Worm (Caenorhabditis elegans) whole organism, young adult: Measurements from ENCODE around the gene twk-5.

Experiments
- B0261.1 ChIP-seq: sonication (generic microtip); optimal IDR thresholded peaks from 2 replicates; lab custom pipeline; 2016; ENCODE audit warnings: mild to moderate bottlenecking, missing genetic modification characterization, moderate library complexity, missing compliant biosample characterization
- B0336.3 ChIP-seq: fragments of 200-800 bp; sonication (Bioruptor generic); IDR thresholded peaks from 2 replicates; pipeline ENCODE4 v1.3.6; 2022; ENCODE audit warnings: missing genetic modification characterization, missing compliant biosample characterization
- C17E4.6 ChIP-seq: fragments of 200-800 bp; sonication (Bioruptor generic); IDR thresholded peaks from 2 replicates; pipeline ENCODE4 v1.3.6; 2022; ENCODE audit warnings: missing genetic modification reagents, missing genetic modification characterization, missing compliant biosample characterization
- D2030.7 ChIP-seq: fragments of 200-800 bp; sonication (Bioruptor generic); IDR thresholded peaks from 2 replicates; pipeline ENCODE4 v1.3.6; 2022; ENCODE audit warnings: missing genetic modification reagents, missing genetic modification characterization, missing compliant biosample characterization
- F10E7.11 ChIP-seq: sonication (generic microtip); optimal IDR thresholded peaks from 2 replicates; lab custom pipeline; 2017; ENCODE audit warnings: mild to moderate bottlenecking, missing genetic modification characterization, moderate library complexity, missing compliant biosample characterization
- F33H1.4 ChIP-seq: fragments of 200-800 bp; sonication (Bioruptor generic); IDR thresholded peaks from 2 replicates; pipeline ENCODE4 v1.3.6; 2022; ENCODE audit warnings: missing genetic modification reagents, missing genetic modification characterization, missing compliant biosample characterization
- F37B4.10 ChIP-seq: fragments of 200-800 bp; sonication (Bioruptor generic); IDR thresholded peaks from 2 replicates; pipeline ENCODE4 v1.3.6; 2022; ENCODE audit warnings: missing genetic modification characterization, missing compliant biosample characterization
- F57C9.4 ChIP-seq: sonication (generic microtip); optimal IDR thresholded peaks from 2 replicates; lab custom pipeline; 2017; ENCODE audit warnings: mild to moderate bottlenecking, missing genetic modification characterization, missing compliant biosample characterization
- T26A5.8 ChIP-seq: sonication (generic microtip); optimal IDR thresholded peaks from 2 replicates; lab custom pipeline; 2016; ENCODE audit warnings: missing genetic modification characterization, missing compliant biosample characterization
- Y53G8AR.9 ChIP-seq: fragments of 200-800 bp; sonication (Bioruptor generic); conservative IDR thresholded peaks from 2 replicates; pipeline ENCODE4 v1.3.6; 2022; ENCODE audit warnings: missing genetic modification reagents, missing genetic modification characterization, missing compliant biosample characterization
- Y56A3A.18 ChIP-seq: fragments of 200-800 bp; sonication (Bioruptor generic); IDR thresholded peaks from 2 replicates; pipeline ENCODE4 v1.3.6; 2022; ENCODE audit warnings: missing genetic modification reagents, missing genetic modification characterization, missing compliant biosample characterization
- Y67H2A.10 ChIP-seq: fragments of 200-800 bp; sonication (Bioruptor generic); conservative IDR thresholded peaks from 2 replicates; pipeline ENCODE4 v1.3.6; 2022; ENCODE audit warnings: missing genetic modification reagents, missing genetic modification characterization, missing compliant biosample characterization
- aptf-3 ChIP-seq: fragments of 200-800 bp; sonication (Bioruptor generic); IDR thresholded peaks from 2 replicates; pipeline ENCODE4 v1.3.6; 2022; ENCODE audit warnings: missing genetic modification characterization, missing compliant biosample characterization
- attf-3 ChIP-seq: fragments of 200-800 bp; sonication (Bioruptor generic); conservative IDR thresholded peaks from 2 replicates; pipeline ENCODE4 v1.3.6; 2022; ENCODE audit warnings: missing genetic modification reagents, missing genetic modification characterization, missing compliant biosample characterization
- attf-5 ChIP-seq: fragments of 200-800 bp; sonication (Bioruptor generic); optimal IDR thresholded peaks from 2 replicates; lab custom pipeline; 2018; ENCODE audit warnings: mild to moderate bottlenecking, missing genetic modification characterization, missing compliant biosample characterization
- ccch-3 ChIP-seq: fragments of 200-800 bp; sonication (Bioruptor generic); optimal IDR thresholded peaks from 2 replicates; lab custom pipeline; 2018; ENCODE audit warnings: mild to moderate bottlenecking, missing genetic modification characterization, missing compliant biosample characterization
- cebp-1 ChIP-seq, 2 experiments: fragments of 200-800 bp in 1 of 2; sonication (Bioruptor generic) in 1 of 2; sonication (generic microtip) in 1 of 2; IDR thresholded peaks in 1 of 2; optimal IDR thresholded peaks in 1 of 2; 2 replicates each; pipeline versions ENCODE4 v1.3.6 to Lab custom; 2017 to 2022; ENCODE audit warnings: missing compliant biosample characterization in 2 of 2, missing genetic modification characterization in 2 of 2, mild to moderate bottlenecking in 1 of 2, missing genetic modification reagents in 1 of 2, moderate library complexity in 1 of 2
- dox-1 ChIP-seq: fragments of 200-800 bp; sonication (Bioruptor generic); IDR thresholded peaks from 2 replicates; pipeline ENCODE4 v1.3.6; 2022; ENCODE audit warnings: missing genetic modification reagents, missing genetic modification characterization, missing compliant biosample characterization
- egl-18 ChIP-seq: fragments of 200-800 bp; sonication (Bioruptor generic); IDR thresholded peaks from 2 replicates; pipeline ENCODE4 v1.3.6; 2022; ENCODE audit warnings: missing genetic modification reagents, missing genetic modification characterization, missing compliant biosample characterization
- ets-4 ChIP-seq: fragments of 200-800 bp; sonication (Bioruptor generic); optimal IDR thresholded peaks from 2 replicates; lab custom pipeline; 2018; ENCODE audit warnings: mild to moderate bottlenecking, missing genetic modification characterization, missing compliant biosample characterization
- fkh-3 ChIP-seq: sonication (generic microtip); optimal IDR thresholded peaks from 2 replicates; lab custom pipeline; 2016; ENCODE audit warnings: mild to moderate bottlenecking, missing genetic modification characterization, missing compliant biosample characterization
- him-1 ChIP-seq: sonication (generic microtip); optimal IDR thresholded peaks from 2 replicates; lab custom pipeline; 2016; ENCODE audit warnings: missing genotype, missing genetic modification reagents, missing genetic modification characterization, missing compliant biosample characterization
- hlh-26 ChIP-seq: fragments of 200-800 bp; sonication (Bioruptor generic); conservative IDR thresholded peaks from 2 replicates; pipeline ENCODE4 v1.3.6; 2022; ENCODE audit warnings: missing genetic modification reagents, missing genetic modification characterization, missing compliant biosample characterization
- hsf-1 ChIP-seq: fragments of 200-800 bp; sonication (Bioruptor generic); IDR thresholded peaks from 2 replicates; pipeline ENCODE4 v1.3.6; 2022; ENCODE audit warnings: missing genetic modification reagents, missing genetic modification characterization, missing compliant biosample characterization
- lag-1 ChIP-seq: fragments of 200-800 bp; sonication (Bioruptor generic); IDR thresholded peaks from 2 replicates; pipeline ENCODE4 v1.3.6; 2022; ENCODE audit warnings: missing genetic modification reagents, missing genetic modification characterization, missing compliant biosample characterization
- lin-26 ChIP-seq: fragments of 200-800 bp; sonication (Bioruptor generic); IDR thresholded peaks from 2 replicates; pipeline ENCODE4 v1.3.6; 2022; ENCODE audit warnings: missing genetic modification reagents, missing genetic modification characterization, missing compliant biosample characterization
- lin-35 ChIP-seq, 3 experiments: fragments of 150-350 bp in 2 of 3; sonication (generic microtip) in 1 of 3; optimal IDR thresholded peaks; 2 replicates each; lab custom pipeline; 2014 to 2018; ENCODE audit warnings: missing biosample characterization in 3 of 3, missing genetic modification characterization in 3 of 3, missing genetic modification reagents in 3 of 3
- lin-54 ChIP-seq: fragments of 200-800 bp; sonication (Bioruptor generic); optimal IDR thresholded peaks from 2 replicates; lab custom pipeline; 2018; ENCODE audit warnings: mild to moderate bottlenecking, missing genetic modification characterization, missing compliant biosample characterization
- lsy-27 ChIP-seq: sonication (generic microtip); optimal IDR thresholded peaks from 2 replicates; lab custom pipeline; 2017; ENCODE audit warnings: missing genetic modification characterization, mild to moderate bottlenecking, missing compliant biosample characterization, antibody characterized with exemption, missing genotype, borderline replicate concordance; ENCODE audit not compliant: insufficient read depth
- madf-3 ChIP-seq: fragments of 200-800 bp; sonication (Bioruptor generic); IDR thresholded peaks from 2 replicates; pipeline ENCODE4 v1.3.6; 2022; ENCODE audit warnings: missing genetic modification reagents, missing genetic modification characterization, missing compliant biosample characterization
- madf-6 ChIP-seq: fragments of 200-800 bp; sonication (Bioruptor generic); IDR thresholded peaks from 2 replicates; pipeline ENCODE4 v1.3.6; 2022; ENCODE audit warnings: missing genetic modification reagents, missing genetic modification characterization, missing compliant biosample characterization
- madf-8 ChIP-seq: fragments of 200-800 bp; sonication (Bioruptor generic); conservative IDR thresholded peaks from 2 replicates; pipeline ENCODE4 v1.3.6; 2022; ENCODE audit warnings: missing genetic modification reagents, missing genetic modification characterization, missing compliant biosample characterization
- mel-28 ChIP-seq: sonication (generic microtip); optimal IDR thresholded peaks from 2 replicates; lab custom pipeline; 2016; ENCODE audit warnings: borderline replicate concordance, mild to moderate bottlenecking, missing genetic modification characterization, missing compliant biosample characterization
- nfya-1 ChIP-seq: sonication (generic microtip); optimal IDR thresholded peaks from 2 replicates; lab custom pipeline; 2017; ENCODE audit warnings: antibody characterized with exemption, missing compliant biosample characterization, missing genetic modification characterization, borderline replicate concordance; ENCODE audit not compliant: insufficient read depth
- nfyb-1 ChIP-seq: fragments of 200-800 bp; sonication (Bioruptor generic); IDR thresholded peaks from 2 replicates; pipeline ENCODE4 v1.3.6; 2022; ENCODE audit warnings: missing genetic modification reagents, missing genetic modification characterization, missing compliant biosample characterization
- nhr-80 ChIP-seq: sonication (generic microtip); optimal IDR thresholded peaks from 2 replicates; lab custom pipeline; 2016; ENCODE audit warnings: missing genetic modification characterization, missing compliant biosample characterization
- nhr-90 ChIP-seq: sonication (generic microtip); optimal IDR thresholded peaks from 2 replicates; lab custom pipeline; 2016; ENCODE audit warnings: missing genotype, mild to moderate bottlenecking, missing genetic modification characterization, missing compliant biosample characterization
- pbrm-1 ChIP-seq: fragments of 200-800 bp; sonication (Bioruptor generic); IDR thresholded peaks from 2 replicates; pipeline ENCODE4 v1.3.6; 2022; ENCODE audit warnings: missing genetic modification reagents, missing genetic modification characterization, missing compliant biosample characterization
- somi-1 ChIP-seq: fragments of 200-800 bp; sonication (Bioruptor generic); optimal IDR thresholded peaks from 2 replicates; lab custom pipeline; 2018; ENCODE audit warnings: mild to moderate bottlenecking, missing genetic modification characterization, missing compliant biosample characterization
- xnd-1 ChIP-seq: sonication (generic microtip); optimal IDR thresholded peaks from 2 replicates; lab custom pipeline; 2016; ENCODE audit warnings: missing genotype, missing genetic modification reagents, missing genetic modification characterization, missing compliant biosample characterization
- ztf-22 ChIP-seq: fragments of 200-800 bp; sonication (Bioruptor generic); optimal IDR thresholded peaks from 2 replicates; lab custom pipeline; 2018; ENCODE audit warnings: mild to moderate bottlenecking, missing genetic modification characterization, moderate library complexity, missing compliant biosample characterization
- ztf-25 ChIP-seq: fragments of 200-800 bp; sonication (Bioruptor generic); IDR thresholded peaks from 2 replicates; pipeline ENCODE4 v1.3.6; 2022; ENCODE audit warnings: missing genetic modification reagents, missing genetic modification characterization, missing compliant biosample characterization
- ztf-26 ChIP-seq: sonication (generic microtip); optimal IDR thresholded peaks from 2 replicates; lab custom pipeline; 2017; ENCODE audit warnings: missing genetic modification characterization, missing compliant biosample characterization
- ztf-28 ChIP-seq: fragments of 200-800 bp; sonication (Bioruptor generic); IDR thresholded peaks from 2 replicates; pipeline ENCODE4 v1.3.6; 2022; ENCODE audit warnings: missing genetic modification reagents, missing genetic modification characterization, missing compliant biosample characterization
- ztf-3 ChIP-seq: fragments of 200-800 bp; sonication (Bioruptor generic); optimal IDR thresholded peaks from 2 replicates; lab custom pipeline; 2018; ENCODE audit warnings: mild to moderate bottlenecking, missing genetic modification characterization, missing compliant biosample characterization

twk-5 gene

DNA sequence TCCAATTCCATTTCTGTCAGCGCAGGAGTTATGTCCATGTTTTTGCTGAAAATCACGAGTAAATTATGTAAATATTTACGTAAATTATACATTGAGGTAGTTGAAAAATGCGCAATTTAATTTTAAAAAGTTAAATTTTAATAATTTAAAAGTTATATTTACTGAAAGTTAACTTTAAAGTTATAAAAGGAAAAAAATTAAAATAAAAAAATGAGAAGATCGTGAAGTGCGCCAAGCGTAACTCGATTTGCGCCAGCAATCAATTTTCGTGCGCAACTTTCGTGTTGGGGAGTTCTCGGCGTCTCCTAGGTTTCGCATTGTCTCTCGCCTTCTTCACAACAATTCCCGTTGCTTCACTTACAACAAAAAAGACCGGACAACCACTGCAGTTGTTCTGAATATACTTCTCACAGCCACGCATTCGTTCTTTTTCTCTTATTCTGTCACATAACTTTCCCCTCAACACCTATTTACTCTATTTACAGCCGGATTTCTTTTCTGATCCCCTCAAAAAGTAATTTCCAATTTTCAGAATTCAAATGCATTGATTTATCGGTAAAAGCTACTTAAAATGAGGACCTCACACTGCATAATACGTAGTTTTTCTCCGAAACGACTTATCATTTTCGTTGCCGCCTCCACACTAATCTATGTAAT, 11.4 kb downstream of the twk-5 start, which contains the start of the genes metl-1 and W02B12.11 (continued):
- no peak for TF ChIP-seq nfya-1
- peak; percentile 72; the same call in 1 of the 2 replicates for TF ChIP-seq Y56A3A.18 (GFP tag; lab: Robert Waterston, UW)
- TF ChIP-seq Y53G8AR.9 (GFP tag; lab: Robert Waterston, UW): peak; percentile 93
- TF ChIP-seq hsf-1 (GFP tag; lab: Robert Waterston, UW): peak; percentile 79
- peak; percentile 75 for TF ChIP-seq F33H1.4 (GFP tag; lab: Robert Waterston, UW)

DNA sequence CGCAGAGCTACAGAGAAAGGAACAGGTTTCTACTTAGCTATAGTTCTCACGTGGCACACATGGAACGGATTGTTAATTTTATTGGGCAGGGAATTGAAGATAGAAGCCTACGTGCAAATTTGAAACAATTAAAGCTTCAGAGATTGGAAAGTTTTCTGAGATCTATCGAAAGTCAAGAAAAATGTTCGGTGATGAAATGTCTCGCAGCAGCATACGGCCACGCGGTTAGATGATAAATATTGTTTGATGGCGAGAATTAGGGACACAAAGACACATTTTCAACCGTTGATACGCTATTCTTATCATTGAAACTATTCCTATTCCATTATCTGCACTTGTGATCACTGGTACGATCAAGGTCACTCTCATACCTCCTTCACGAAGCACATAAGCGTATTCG, 12.6 kb downstream of the twk-5 start:
- TF ChIP-seq egl-18 (GFP tag; lab: Robert Waterston, UW): no peak
- no peak for TF ChIP-seq ztf-3 (GFP tag; lab: Kevin White, UChicago)
- no peak for TF ChIP-seq B0336.3 (GFP tag; lab: Robert Waterston, UW)
- TF ChIP-seq F57C9.4 (tag; lab: Kevin White, UChicago): no peak
- no peak for TF ChIP-seq D2030.7
- TF ChIP-seq fkh-3: no peak
- TF ChIP-seq attf-3 (GFP tag; lab: Robert Waterston, UW): no peak
- TF ChIP-seq him-1 (tag; lab: Kevin White, UChicago): no peak
- TF ChIP-seq madf-6 (GFP tag; lab: Robert Waterston, UW): no peak
- no peak for TF ChIP-seq T26A5.8 (tag; lab: Kevin White, UChicago)
- TF ChIP-seq dox-1 (GFP tag; lab: Robert Waterston, UW): 0 out of 2 replicates have a peak, but pooled peaks have one; percentile 40
- no peak for TF ChIP-seq Y53G8AR.9 (GFP tag; lab: Robert Waterston, UW)
- TF ChIP-seq xnd-1 (tag; lab: Kevin White, UChicago): no peak
- TF ChIP-seq ztf-26 (tag; lab: Kevin White, UChicago): peak; percentile 31
- no peak for TF ChIP-seq ztf-28 (GFP tag; lab: Robert Waterston, UW)
- TF ChIP-seq nhr-80 (tag; lab: Kevin White, UChicago): peak; percentile 89
- no peak for TF ChIP-seq lin-54 (GFP tag; lab: Kevin White, UChicago)
- no peak for TF ChIP-seq nhr-90 (tag; lab: Kevin White, UChicago)
- peak; percentile 55 for TF ChIP-seq attf-5 (GFP tag; lab: Kevin White, UChicago)
- TF ChIP-seq madf-8: no peak
- no peak for TF ChIP-seq lin-35 (GFP tag; optimal IDR thresholded peaks at IDR 0.05; lab: Kevin White, UChicago)
- TF ChIP-seq ets-4 (GFP tag; lab: Kevin White, UChicago): no peak
- TF ChIP-seq C17E4.6 (GFP tag; lab: Robert Waterston, UW): no peak
- no peak for TF ChIP-seq pbrm-1 (GFP tag; lab: Robert Waterston, UW)
- no peak for TF ChIP-seq lsy-27 (tag; lab: Kevin White, UChicago)
- no peak for TF ChIP-seq madf-3 (GFP tag; lab: Robert Waterston, UW)
- TF ChIP-seq cebp-1 (GFP tag; IDR thresholded peaks at IDR 0.05; lab: Robert Waterston, UW): peak; percentile 58; the same call in 1 of the 2 replicates
- peak; percentile 80 for TF ChIP-seq cebp-1 (tag; optimal IDR thresholded peaks at IDR 0.05; lab: Kevin White, UChicago)
- no peak for TF ChIP-seq aptf-3 (GFP tag; lab: Robert Waterston, UW)
- no peak for TF ChIP-seq mel-28 (tag; lab: Kevin White, UChicago)
- no peak for TF ChIP-seq F10E7.11 (tag; lab: Kevin White, UChicago)
- TF ChIP-seq lag-1: no peak
- no peak for TF ChIP-seq F37B4.10
- no peak for TF ChIP-seq ztf-25 (GFP tag; lab: Robert Waterston, UW)
- 0 out of 2 replicates have a peak, but pooled peaks have one; percentile 17 for TF ChIP-seq lin-26 (GFP tag; lab: Robert Waterston, UW)
- no peak for TF ChIP-seq ztf-22 (GFP tag; lab: Kevin White, UChicago)
- TF ChIP-seq nfyb-1 (GFP tag; lab: Robert Waterston, UW): 0 out of 2 replicates have a peak, but pooled peaks have one; percentile 50
- no peak for TF ChIP-seq Y56A3A.18 (GFP tag; lab: Robert Waterston, UW)
- TF ChIP-seq Y67H2A.10 (GFP tag; lab: Robert Waterston, UW): no peak
- no peak for TF ChIP-seq B0261.1 (tag; lab: Kevin White, UChicago)
- TF ChIP-seq hlh-26 (GFP tag; lab: Robert Waterston, UW): no peak
- TF ChIP-seq somi-1 (GFP tag; lab: Kevin White, UChicago): peak; percentile 19
- no peak for TF ChIP-seq ccch-3 (GFP tag; lab: Kevin White, UChicago)
